Fruit fly (Drosophila melanogaster) whole organism, pupa: Measurements from ENCODE around the gene CG32713.

ENCODE experiments used
- CG10348 ChIP-seq: fragments of 200-800 bp; sonication (Bioruptor generic); IDR thresholded peaks from 2 replicates; pipeline ENCODE4 v1.3.6; 2022; ENCODE audit warnings: missing biosample characterization, missing genetic modification characterization
- CG12605 ChIP-seq: fragments of 200-800 bp; sonication (Bioruptor generic); IDR thresholded peaks from 2 replicates; pipeline ENCODE4 v1.3.6; 2022; ENCODE audit warnings: missing biosample characterization, missing genetic modification characterization
- CG14655 ChIP-seq: fragments of 200-800 bp; sonication (Bioruptor generic); optimal IDR thresholded peaks from 3 replicates; lab custom pipeline; 2017; ENCODE audit warnings: mild to moderate bottlenecking, missing biosample characterization, missing genetic modification reagents, missing genetic modification characterization
- CG15710 ChIP-seq: fragments of 200-800 bp; sonication (Bioruptor generic); optimal IDR thresholded peaks from 2 replicates; lab custom pipeline; 2018; ENCODE audit warnings: missing biosample characterization, mild to moderate bottlenecking, missing genetic modification characterization, moderate library complexity
- CG32121 ChIP-seq: fragments of 200-800 bp; sonication (Bioruptor generic); IDR thresholded peaks from 2 replicates; pipeline ENCODE4 v1.3.6; 2022; ENCODE audit warnings: missing biosample characterization, missing genetic modification characterization
- CG34367 ChIP-seq: fragments of 200-800 bp; sonication (Bioruptor generic); optimal IDR thresholded peaks from 2 replicates; lab custom pipeline; 2018; ENCODE audit warnings: missing biosample characterization, mild to moderate bottlenecking, missing genetic modification characterization
- CG8159 ChIP-seq: fragments of 200-800 bp; sonication (Bioruptor generic); optimal IDR thresholded peaks from 3 replicates; lab custom pipeline; 2018; ENCODE audit warnings: missing biosample characterization, mild to moderate bottlenecking, missing genetic modification characterization, moderate library complexity
- EcR ChIP-seq: fragments of 200-800 bp; sonication (Bioruptor generic); optimal IDR thresholded peaks from 3 replicates; lab custom pipeline; 2019; ENCODE audit warnings: missing biosample characterization, missing genetic modification characterization, mild to moderate bottlenecking, moderate library complexity, missing genetic modification reagents
- Ets98B ChIP-seq: fragments of 200-800 bp; sonication (Bioruptor generic); IDR thresholded peaks from 2 replicates; pipeline ENCODE4 v1.3.6; 2022; ENCODE audit warnings: missing biosample characterization, missing genetic modification characterization
- Pif1A ChIP-seq: fragments of 200-800 bp; sonication (Bioruptor generic); optimal IDR thresholded peaks from 3 replicates; lab custom pipeline; 2016; ENCODE audit warnings: missing biosample characterization, missing genetic modification characterization
- Pif1B ChIP-seq: fragments of 200-800 bp; sonication (Bioruptor generic); optimal IDR thresholded peaks from 3 replicates; lab custom pipeline; 2016; ENCODE audit warnings: missing biosample characterization, missing genetic modification characterization
- fd96Ca ChIP-seq: fragments of 200-800 bp; sonication (Bioruptor generic); IDR thresholded peaks from 3 replicates; pipeline ENCODE4 v1.3.6; 2022; ENCODE audit warnings: missing biosample characterization, missing genetic modification characterization
- gl ChIP-seq: fragments of 200-800 bp; sonication (Bioruptor generic); optimal IDR thresholded peaks from 2 replicates; lab custom pipeline; 2018; ENCODE audit warnings: missing biosample characterization, mild to moderate bottlenecking, missing genetic modification characterization
- rn ChIP-seq: fragments of 200-800 bp; sonication (Bioruptor generic); IDR thresholded peaks from 2 replicates; pipeline ENCODE4 v1.3.6; 2022; ENCODE audit warnings: missing biosample characterization, missing genetic modification characterization

DNA sequence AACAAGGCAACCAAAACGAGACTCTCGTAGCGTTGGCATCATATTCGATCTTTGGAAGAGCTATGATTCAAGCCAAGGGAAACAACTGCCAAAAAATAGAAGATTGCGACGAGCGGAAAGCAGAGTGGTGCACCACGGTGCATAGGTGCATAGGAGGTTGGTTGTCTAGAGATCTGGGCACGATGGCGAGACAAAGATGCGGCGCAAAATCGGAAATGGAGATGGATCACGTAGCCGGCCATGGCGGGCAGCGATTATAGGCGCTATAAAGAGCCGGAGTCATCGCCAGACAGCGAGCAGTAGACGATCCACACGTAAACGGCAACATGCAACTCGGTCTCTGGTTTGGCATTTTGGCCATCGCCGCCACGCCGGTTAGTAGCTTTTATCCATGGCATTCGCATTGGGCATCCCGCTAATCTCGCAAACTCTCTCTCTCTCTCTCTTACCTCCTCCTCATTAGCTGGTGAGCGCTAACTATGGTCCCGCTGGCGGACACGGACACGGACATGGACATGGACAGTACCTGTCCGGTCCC, 21.7 kb upstream of the CG32713 start, which contains the start of gene Cp36:
- TF ChIP-seq Pif1A (GFP tag; lab: Kevin White, UChicago) (no peak), Pif1B (no peak), CG34367 (tag; lab: Kevin White, UChicago) (no peak), CG32121 (no peak), CG12605 (no peak), EcR (GFP tag; lab: Kevin White, UChicago) (no peak), gl (no peak), fd96Ca (GFP tag; lab: Robert Waterston, UW) (no peak), CG15710 (tag; lab: Kevin White, UChicago) (no peak), Ets98B (no peak), CG8159 (tag; lab: Kevin White, UChicago) (no peak), CG10348 (GFP tag; lab: Robert Waterston, UW) (no peak), rn (GFP tag; lab: Robert Waterston, UW) (no peak), CG14655 (no peak)
